Worm (Caenorhabditis elegans): Measurements from ENCODE around the gene C05D11.8.
A peak's percentile ranks its signal among the peaks of the same experiment; 100 is the strongest.

The C05D11.8 gene

DNA sequence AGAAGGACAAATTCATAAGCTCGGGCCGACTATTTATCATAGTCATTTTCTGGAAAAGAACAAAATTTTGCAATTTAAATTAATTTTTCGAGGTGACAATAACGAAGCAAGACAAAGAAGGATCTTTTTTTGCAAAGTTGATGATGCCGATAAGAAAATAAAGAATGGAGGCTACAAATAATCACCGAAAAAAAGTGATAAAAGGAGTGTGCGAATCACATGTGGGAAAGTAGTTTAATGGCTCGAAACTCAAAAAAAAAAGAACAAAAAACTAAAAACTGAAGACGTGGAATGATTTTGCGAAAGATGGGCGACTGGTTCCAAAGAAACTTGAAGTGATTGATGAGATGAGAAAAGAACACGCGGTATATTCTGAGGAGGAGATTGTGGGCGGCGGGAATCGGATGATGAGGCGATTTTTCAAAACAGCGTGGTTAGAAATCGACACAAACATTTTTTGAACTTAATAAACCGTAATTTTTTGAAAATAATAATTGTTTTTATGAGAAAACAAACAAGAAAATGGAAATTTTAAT, 7.6 kb downstream of the C05D11.8 start, which contains the start of gene atgl-1:
Gene atgl-1 (minus strand): TSS at position 51 of the 536 bp plus-strand sequence.
- TF ChIP-seq daf-16 (GFP tag; optimal IDR thresholded peaks at IDR 0.05) (no peak), daf-16 (tag; optimal IDR thresholded peaks at IDR 0.05) (peak; percentile 15), lin-1 (GFP tag; IDR thresholded peaks at IDR 0.05) (no peak), dmd-6 (GFP tag; IDR thresholded peaks at IDR 0.05) (peak; percentile 32; the same call in 1 of the 2 replicates), php-3 (GFP tag; IDR thresholded peaks at IDR 0.05) (no peak), mxl-3 (GFP tag; optimal IDR thresholded peaks at IDR 0.05) (peak; percentile 35), hlh-11 (tag; optimal IDR thresholded peaks at IDR 0.05) (peak; percentile 52), hlh-30 (tag; optimal IDR thresholded peaks at IDR 0.05; ENCODE audit: insufficient read depth) (peak; percentile 43), dve-1 (tag; optimal IDR thresholded peaks at IDR 0.05; ENCODE audit: insufficient read depth) (peak; percentile 1), nhr-48 (tag; optimal IDR thresholded peaks at IDR 0.05) (peak; percentile 8), dmd-8 (GFP tag; IDR thresholded peaks at IDR 0.05) (no peak), sdz-12 (GFP tag; optimal IDR thresholded peaks at IDR 0.05) (no peak), nhr-28 (tag; optimal IDR thresholded peaks at IDR 0.05) (peak; percentile 69), mdl-1 (tag; optimal IDR thresholded peaks at IDR 0.05) (peak in 1 of 2 experiments; percentile 38), ces-1 (GFP tag; optimal IDR thresholded peaks at IDR 0.05) (no peak)

DNA sequence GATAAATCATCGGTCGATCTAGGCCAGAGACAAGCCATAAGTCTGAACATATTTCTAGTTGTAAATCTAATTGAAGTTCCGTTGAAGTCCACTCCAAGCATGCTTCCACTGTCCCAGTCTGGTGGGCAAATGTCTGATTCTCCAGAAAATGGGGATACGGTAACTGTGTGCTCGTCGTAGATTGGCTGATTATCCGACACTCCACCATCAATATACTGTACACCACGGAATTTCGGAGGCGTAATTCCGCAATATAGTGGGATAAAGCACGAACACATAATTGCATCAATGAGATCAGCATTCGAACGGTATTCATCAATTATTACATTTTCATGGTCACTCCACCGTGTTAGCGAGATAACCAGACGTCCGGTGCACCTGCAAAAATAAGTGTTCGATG, 8.9 kb downstream of the C05D11.8 start:
- TF ChIP-seq fkh-10 (GFP tag; optimal IDR thresholded peaks at IDR 0.05): no peak
- no peak for TF ChIP-seq zfp-2 (tag; optimal IDR thresholded peaks at IDR 0.05)
- peak; percentile 6 for TF ChIP-seq mxl-3 (GFP tag; optimal IDR thresholded peaks at IDR 0.05)
- peak; percentile 40 for TF ChIP-seq aha-1 (tag)
- TF ChIP-seq R02D3.7 (tag; optimal IDR thresholded peaks at IDR 0.05): no peak
- TF ChIP-seq rbr-2 (tag; optimal IDR thresholded peaks at IDR 0.05): no peak
- TF ChIP-seq ZK337.2 (GFP tag; IDR thresholded peaks at IDR 0.05): no peak
- no peak for TF ChIP-seq php-3 (GFP tag; IDR thresholded peaks at IDR 0.05)
- no peak for TF ChIP-seq ctbp-1 (GFP tag; IDR thresholded peaks at IDR 0.05)
- no peak for TF ChIP-seq nhr-42 (GFP tag; IDR thresholded peaks at IDR 0.05)
- no peak for TF ChIP-seq F44E2.7 (GFP tag; IDR thresholded peaks at IDR 0.05)
- TF ChIP-seq ceh-62 (tag; optimal IDR thresholded peaks at IDR 0.05): no peak
- no peak for TF ChIP-seq ceh-44 (GFP tag; IDR thresholded peaks at IDR 0.05)

DNA sequence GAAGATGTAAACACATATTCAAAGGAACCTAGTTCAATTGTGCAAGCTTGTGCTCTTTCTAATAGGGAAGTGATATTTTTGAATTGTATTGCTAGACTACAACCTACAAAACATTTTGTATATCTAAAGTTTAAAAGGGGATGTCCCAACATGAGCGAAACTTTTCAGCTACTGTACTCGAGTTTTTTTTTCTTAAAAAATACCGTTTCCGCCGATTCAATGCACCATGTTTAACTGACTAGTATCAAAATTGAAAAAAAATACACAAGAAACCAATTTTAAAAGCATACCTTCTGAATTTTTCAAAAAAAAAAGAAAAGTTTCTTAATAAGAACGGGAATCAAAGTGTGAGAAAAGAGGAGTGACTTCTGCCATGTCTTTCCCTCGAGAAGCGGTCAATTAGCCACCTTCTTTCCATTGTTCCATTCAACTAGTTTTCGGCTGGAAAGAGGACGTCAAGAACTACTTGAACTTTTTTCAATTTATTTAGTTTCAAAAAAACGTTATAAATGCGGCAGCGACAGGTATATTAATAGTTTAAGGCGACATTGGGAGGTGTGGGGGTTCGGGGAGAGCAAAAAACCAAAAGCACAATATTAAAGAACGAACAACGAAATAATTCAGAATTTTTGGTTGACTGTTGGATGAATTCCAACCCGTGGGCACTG, 11.7 kb downstream of the C05D11.8 start, which contains the start of gene nas-4:
Gene nas-4 (minus strand): TSS at position 351 of the 668 bp plus-strand sequence.
- TF ChIP-seq mxl-2 (GFP tag; conservative IDR thresholded peaks at IDR 0.05) (no peak), mes-2 (tag; optimal IDR thresholded peaks at IDR 0.05; ENCODE audit: poor library complexity, severe bottlenecking) (peak; percentile 41), hmg-1.1 (GFP tag; IDR thresholded peaks at IDR 0.05) (peak; percentile 43; the same call in 1 of the 2 replicates), fos-1 (tag; optimal IDR thresholded peaks at IDR 0.05) (peak; percentile 28), lim-7 (GFP tag; IDR thresholded peaks at IDR 0.05) (0 out of 2 replicates have a peak, but pooled peaks have one; percentile 36), unc-62 (GFP tag; optimal IDR thresholded peaks at IDR 0.05 in 1 of 2) (peak in 1 of 2 experiments; percentile 56), unc-62 (tag; optimal IDR thresholded peaks at IDR 0.05) (no peak), nhr-48 (tag; optimal IDR thresholded peaks at IDR 0.05) (peak; percentile 41), aly-2 (tag; optimal IDR thresholded peaks at IDR 0.05) (no peak), ceh-44 (GFP tag; IDR thresholded peaks at IDR 0.05) (no peak), hif-1 (tag; optimal IDR thresholded peaks at IDR 0.05) (no peak), hlh-30 (tag; optimal IDR thresholded peaks at IDR 0.05; ENCODE audit: insufficient read depth) (no peak), nhr-102 (tag; optimal IDR thresholded peaks at IDR 0.05) (peak; percentile 67), daf-16 (GFP tag; optimal IDR thresholded peaks at IDR 0.05) (no peak), daf-16 (tag; optimal IDR thresholded peaks at IDR 0.05) (no peak), nhr-111 (GFP tag; optimal IDR thresholded peaks at IDR 0.05) (no peak), mep-1 (tag; optimal IDR thresholded peaks at IDR 0.05) (peak; percentile 71), nhr-10 (tag; optimal IDR thresholded peaks at IDR 0.05) (peak; percentile 70), dve-1 (tag; optimal IDR thresholded peaks at IDR 0.05; ENCODE audit: insufficient read depth) (peak; percentile 32), dmd-6 (GFP tag; IDR thresholded peaks at IDR 0.05) (peak; percentile 19; the same call in 1 of the 2 replicates), fkh-10 (GFP tag; optimal IDR thresholded peaks at IDR 0.05) (no peak), mdt-29 (GFP tag; IDR thresholded peaks at IDR 0.05) (peak; percentile 35; the same call in 1 of the 2 replicates), gei-8 (GFP tag; optimal IDR thresholded peaks at IDR 0.05) (peak; percentile 0), ama-1 (optimal IDR thresholded peaks at IDR 0.05) (peak; percentile 77), spr-1 (tag; optimal IDR thresholded peaks at IDR 0.05) (peak; percentile 40), dpl-1 (GFP tag; optimal IDR thresholded peaks at IDR 0.05) (no peak), arid-1 (GFP tag; conservative IDR thresholded peaks at IDR 0.05) (0 out of 2 replicates have a peak, but pooled peaks have one; percentile 18)

All from whole organism, L4 larva.